Fruit fly (Drosophila melanogaster): ENCODE measurements around the gene Mst87F.

DNA sequence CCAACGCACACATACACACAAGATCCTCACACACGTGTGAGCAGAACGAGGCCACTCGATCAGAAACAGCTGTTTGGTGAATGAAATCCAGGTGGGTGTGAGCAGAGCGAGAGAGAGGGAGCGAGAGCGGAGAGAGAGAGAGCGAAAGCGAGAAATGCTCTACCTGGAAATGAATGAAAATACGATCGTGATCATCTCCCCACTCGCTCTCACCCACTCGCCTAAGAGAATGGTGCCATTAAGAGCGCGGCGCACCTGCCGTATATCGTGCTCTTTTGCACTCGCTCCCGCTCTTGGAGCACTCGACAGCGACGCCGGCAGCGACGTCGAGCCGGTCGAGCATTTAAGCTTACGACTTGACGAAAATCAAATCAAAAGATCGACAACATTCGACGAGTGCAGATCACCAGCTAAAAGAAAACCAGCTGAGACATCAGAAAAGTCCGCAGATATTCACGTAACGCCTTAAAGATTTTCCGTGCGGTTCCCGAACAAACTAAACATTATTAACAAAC lies 15.0 kb downstream of the Mst87F start, which contains the start of the genes tal-1A, tal-2A, tal-3A and tal-AA:
- TF ChIP-seq EcR (GFP tag; optimal IDR thresholded peaks at IDR 0.05) (peak in 1 of 2 experiments; percentile 20), psq (optimal IDR thresholded peaks at IDR 0.05) (no peak), CG8478 (optimal IDR thresholded peaks at IDR 0.05) (peak; percentile 11), pan (optimal IDR thresholded peaks at IDR 0.05) (no peak), Dll (optimal IDR thresholded peaks at IDR 0.05) (peak; percentile 94), usp (GFP tag; optimal IDR thresholded peaks at IDR 0.05) (no peak)

Data from whole organism.